Worm (Caenorhabditis elegans) whole organism, midembryonic: ENCODE results near the gene znf-622.

Experiments used
- T22C8.4 ChIP-seq: fragments of 200-800 bp; sonication (Bioruptor generic); IDR thresholded peaks from 2 replicates; pipeline ENCODE4 v1.3.6; 2022; ENCODE audit warnings: missing genetic modification characterization, missing compliant biosample characterization
- cog-1 ChIP-seq: sonication (generic microtip); optimal IDR thresholded peaks from 2 replicates; lab custom pipeline; 2016; ENCODE audit warnings: missing genetic modification characterization, missing compliant biosample characterization
- flt-1 ChIP-seq: fragments of 200-800 bp; sonication (Bioruptor generic); IDR thresholded peaks from 2 replicates; pipeline ENCODE4 v1.3.6; 2022; ENCODE audit warnings: missing genetic modification characterization, missing compliant biosample characterization
- klf-2 ChIP-seq: fragments of 200-800 bp; sonication (Bioruptor generic); conservative IDR thresholded peaks from 2 replicates; pipeline ENCODE4 v1.3.6; 2022; ENCODE audit warnings: missing genetic modification reagents, missing genetic modification characterization, missing compliant biosample characterization
- med-1 ChIP-seq: sonication (generic microtip); optimal IDR thresholded peaks from 2 replicates; lab custom pipeline; 2017; ENCODE audit warnings: missing genetic modification characterization, mild to moderate bottlenecking, missing compliant biosample characterization, antibody characterized with exemption, missing genetic modification reagents; ENCODE audit not compliant: insufficient read depth
- ref-1 ChIP-seq: fragments of 200-800 bp; sonication (Bioruptor generic); conservative IDR thresholded peaks from 2 replicates; pipeline ENCODE4 v1.3.6; 2022; ENCODE audit warnings: missing genetic modification reagents, missing genetic modification characterization, missing compliant biosample characterization
- tab-1 ChIP-seq: fragments of 200-800 bp; sonication (Bioruptor generic); IDR thresholded peaks from 2 replicates; pipeline ENCODE4 v1.3.6; 2022; ENCODE audit warnings: missing genetic modification characterization, missing compliant biosample characterization
- ztf-23 ChIP-seq: fragments of 200-800 bp; sonication (Bioruptor generic); IDR thresholded peaks from 2 replicates; pipeline ENCODE4 v1.3.6; 2022; ENCODE audit warnings: missing genetic modification reagents, missing genetic modification characterization, missing compliant biosample characterization

DNA sequence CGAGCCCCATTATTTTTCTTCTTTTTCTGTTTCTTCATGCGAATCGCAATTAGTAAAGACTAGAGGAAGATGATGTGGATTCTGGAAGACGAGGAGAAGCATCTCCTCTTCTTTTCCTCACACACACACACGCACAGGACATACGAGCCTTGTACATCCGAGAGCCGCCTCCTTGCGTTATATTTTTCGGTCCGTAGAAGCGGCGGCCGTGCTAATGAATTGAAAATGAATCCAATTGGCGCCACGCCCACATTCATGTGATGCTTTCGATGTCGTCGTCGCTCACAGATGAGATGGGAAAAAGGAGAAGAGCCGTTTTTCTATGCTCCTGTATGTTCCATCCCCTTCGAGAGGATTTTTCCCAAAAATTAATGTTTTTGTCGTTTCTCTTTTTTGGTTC lies 30.0 kb upstream of the znf-622 start:
- no peak for TF ChIP-seq tab-1
- no peak for TF ChIP-seq T22C8.4
- no peak for TF ChIP-seq flt-1 (GFP tag; lab: Robert Waterston, UW)
- no peak for TF ChIP-seq cog-1
- no peak for TF ChIP-seq ref-1
- no peak for TF ChIP-seq ztf-23 (GFP tag; lab: Robert Waterston, UW)
- no peak for TF ChIP-seq klf-2 (GFP tag; lab: Robert Waterston, UW)
- TF ChIP-seq med-1 (GFP tag; lab: Kevin White, UChicago): no peak
